Worm (Caenorhabditis elegans) whole organism, young adult: ENCODE data around the gene unc-70.

Experiments
- B0019.2 ChIP-seq: fragments of 200-800 bp; sonication (Bioruptor generic); conservative IDR thresholded peaks from 2 replicates; pipeline ENCODE4 v1.3.6; 2022; ENCODE audit warnings: missing genetic modification reagents, missing genetic modification characterization, missing compliant biosample characterization
- B0336.3 ChIP-seq: fragments of 200-800 bp; sonication (Bioruptor generic); IDR thresholded peaks from 2 replicates; pipeline ENCODE4 v1.3.6; 2022; ENCODE audit warnings: missing genetic modification characterization, missing compliant biosample characterization
- D2030.7 ChIP-seq: fragments of 200-800 bp; sonication (Bioruptor generic); IDR thresholded peaks from 2 replicates; pipeline ENCODE4 v1.3.6; 2022; ENCODE audit warnings: missing genetic modification reagents, missing genetic modification characterization, missing compliant biosample characterization
- F22D6.2 ChIP-seq: sonication (generic microtip); optimal IDR thresholded peaks from 2 replicates; lab custom pipeline; 2016; ENCODE audit warnings: mild to moderate bottlenecking, missing genetic modification characterization, missing compliant biosample characterization
- F33H1.4 ChIP-seq: fragments of 200-800 bp; sonication (Bioruptor generic); IDR thresholded peaks from 2 replicates; pipeline ENCODE4 v1.3.6; 2022; ENCODE audit warnings: missing genetic modification reagents, missing genetic modification characterization, missing compliant biosample characterization
- F49E8.2 ChIP-seq: sonication (generic microtip); optimal IDR thresholded peaks from 3 replicates; lab custom pipeline; 2017; ENCODE audit warnings: missing genetic modification characterization, mild to moderate bottlenecking, missing compliant biosample characterization, antibody characterized with exemption, moderate library complexity; ENCODE audit not compliant: insufficient read depth
- F52B5.7 ChIP-seq: sonication (generic microtip); optimal IDR thresholded peaks from 2 replicates; lab custom pipeline; 2016; ENCODE audit warnings: mild to moderate bottlenecking, missing genetic modification characterization, missing compliant biosample characterization
- F57C9.4 ChIP-seq: sonication (generic microtip); optimal IDR thresholded peaks from 2 replicates; lab custom pipeline; 2017; ENCODE audit warnings: mild to moderate bottlenecking, missing genetic modification characterization, missing compliant biosample characterization
- T26A5.8 ChIP-seq: sonication (generic microtip); optimal IDR thresholded peaks from 2 replicates; lab custom pipeline; 2016; ENCODE audit warnings: missing genetic modification characterization, missing compliant biosample characterization
- Y56A3A.18 ChIP-seq: fragments of 200-800 bp; sonication (Bioruptor generic); IDR thresholded peaks from 2 replicates; pipeline ENCODE4 v1.3.6; 2022; ENCODE audit warnings: missing genetic modification reagents, missing genetic modification characterization, missing compliant biosample characterization
- Y79H2A.3 ChIP-seq: fragments of 200-800 bp; sonication (Bioruptor generic); conservative IDR thresholded peaks from 2 replicates; pipeline ENCODE4 v1.3.6; 2022; ENCODE audit warnings: missing genetic modification reagents, missing genetic modification characterization, missing compliant biosample characterization
- aptf-3 ChIP-seq: fragments of 200-800 bp; sonication (Bioruptor generic); IDR thresholded peaks from 2 replicates; pipeline ENCODE4 v1.3.6; 2022; ENCODE audit warnings: missing genetic modification characterization, missing compliant biosample characterization
- ccch-3 ChIP-seq: fragments of 200-800 bp; sonication (Bioruptor generic); optimal IDR thresholded peaks from 2 replicates; lab custom pipeline; 2018; ENCODE audit warnings: mild to moderate bottlenecking, missing genetic modification characterization, missing compliant biosample characterization
- ceh-40 ChIP-seq: fragments of 200-800 bp; sonication (Bioruptor generic); IDR thresholded peaks from 2 replicates; pipeline ENCODE4 v1.3.6; 2022; ENCODE audit warnings: missing genetic modification characterization, missing compliant biosample characterization
- ceh-58 ChIP-seq: fragments of 200-800 bp; sonication (Bioruptor generic); IDR thresholded peaks from 2 replicates; pipeline ENCODE4 v1.3.6; 2022; ENCODE audit warnings: missing genetic modification characterization, missing compliant biosample characterization
- ceh-91 ChIP-seq: fragments of 200-800 bp; sonication (Bioruptor generic); IDR thresholded peaks from 2 replicates; pipeline ENCODE4 v1.3.6; 2022; ENCODE audit warnings: missing genetic modification reagents, missing genetic modification characterization, missing compliant biosample characterization
- dpff-1 ChIP-seq: sonication (generic microtip); optimal IDR thresholded peaks from 2 replicates; lab custom pipeline; 2017; ENCODE audit warnings: mild to moderate bottlenecking, missing genetic modification characterization, missing compliant biosample characterization
- dpl-1 ChIP-seq: fragments of 150-350 bp; optimal IDR thresholded peaks from 2 replicates; lab custom pipeline; 2014; ENCODE audit warnings: missing biosample characterization, missing genetic modification reagents, missing genetic modification characterization
- efl-1 ChIP-seq: fragments of 150-350 bp; optimal IDR thresholded peaks from 2 replicates; lab custom pipeline; 2014; ENCODE audit warnings: missing biosample characterization, missing genetic modification reagents, missing genetic modification characterization
- ets-4 ChIP-seq: fragments of 200-800 bp; sonication (Bioruptor generic); optimal IDR thresholded peaks from 2 replicates; lab custom pipeline; 2018; ENCODE audit warnings: mild to moderate bottlenecking, missing genetic modification characterization, missing compliant biosample characterization
- him-1 ChIP-seq: sonication (generic microtip); optimal IDR thresholded peaks from 2 replicates; lab custom pipeline; 2016; ENCODE audit warnings: missing genotype, missing genetic modification reagents, missing genetic modification characterization, missing compliant biosample characterization
- hmg-20 ChIP-seq: fragments of 200-800 bp; sonication (Bioruptor generic); IDR thresholded peaks from 2 replicates; pipeline ENCODE4 v1.3.6; 2022; ENCODE audit warnings: missing genetic modification reagents, missing genetic modification characterization, missing compliant biosample characterization
- let-607 ChIP-seq, 2 experiments: fragments of 200-800 bp in 1 of 2; sonication (Bioruptor generic) in 1 of 2; sonication (generic microtip) in 1 of 2; optimal IDR thresholded peaks; 2 replicates each; lab custom pipeline; 2016 to 2018; ENCODE audit warnings: mild to moderate bottlenecking in 2 of 2, missing compliant biosample characterization in 2 of 2, missing genetic modification characterization in 2 of 2, moderate library complexity in 2 of 2, missing genotype in 1 of 2
- lin-54 ChIP-seq: fragments of 200-800 bp; sonication (Bioruptor generic); optimal IDR thresholded peaks from 2 replicates; lab custom pipeline; 2018; ENCODE audit warnings: mild to moderate bottlenecking, missing genetic modification characterization, missing compliant biosample characterization
- lir-1 ChIP-seq: fragments of 200-800 bp; sonication (Bioruptor generic); conservative IDR thresholded peaks from 2 replicates; pipeline ENCODE4 v1.3.6; 2022; ENCODE audit warnings: missing genetic modification reagents, missing genetic modification characterization, missing compliant biosample characterization
- lsy-27 ChIP-seq: sonication (generic microtip); optimal IDR thresholded peaks from 2 replicates; lab custom pipeline; 2017; ENCODE audit warnings: missing genetic modification characterization, mild to moderate bottlenecking, missing compliant biosample characterization, antibody characterized with exemption, missing genotype, borderline replicate concordance; ENCODE audit not compliant: insufficient read depth
- madf-6 ChIP-seq: fragments of 200-800 bp; sonication (Bioruptor generic); IDR thresholded peaks from 2 replicates; pipeline ENCODE4 v1.3.6; 2022; ENCODE audit warnings: missing genetic modification reagents, missing genetic modification characterization, missing compliant biosample characterization
- mxl-1 ChIP-seq: sonication (generic microtip); optimal IDR thresholded peaks from 2 replicates; lab custom pipeline; 2016; ENCODE audit warnings: missing genetic modification characterization, missing compliant biosample characterization
- nhr-179 ChIP-seq: sonication (generic microtip); optimal IDR thresholded peaks from 2 replicates; lab custom pipeline; 2016; ENCODE audit warnings: mild to moderate bottlenecking, missing genetic modification characterization, missing compliant biosample characterization
- nhr-27 ChIP-seq: fragments of 200-800 bp; sonication (Bioruptor generic); optimal IDR thresholded peaks from 2 replicates; lab custom pipeline; 2018; ENCODE audit warnings: mild to moderate bottlenecking, missing genetic modification characterization, moderate library complexity, missing compliant biosample characterization
- rec-8 ChIP-seq, 2 experiments: sonication (generic microtip); optimal IDR thresholded peaks; 2 replicates each; lab custom pipeline; 2016; ENCODE audit warnings: mild to moderate bottlenecking in 2 of 2, missing genetic modification characterization in 2 of 2, missing genetic modification reagents in 2 of 2, missing genotype in 2 of 2, missing biosample characterization in 1 of 2, missing compliant biosample characterization in 1 of 2, moderate library complexity in 1 of 2
- sdz-38 ChIP-seq: sonication (generic microtip); optimal IDR thresholded peaks from 2 replicates; lab custom pipeline; 2016; ENCODE audit warnings: missing genotype, missing genetic modification characterization, missing compliant biosample characterization
- snpc-1.1 ChIP-seq: sonication (generic microtip); optimal IDR thresholded peaks from 2 replicates; lab custom pipeline; 2017; ENCODE audit warnings: missing genetic modification characterization, mild to moderate bottlenecking, missing compliant biosample characterization, antibody characterized with exemption, moderate library complexity, missing genotype, missing genetic modification reagents; ENCODE audit not compliant: insufficient read depth
- unc-62 ChIP-seq: fragments of 150-350 bp; optimal IDR thresholded peaks from 2 replicates; lab custom pipeline; 2014; ENCODE audit warnings: missing biosample characterization, missing genetic modification reagents, missing genetic modification characterization
- xnd-1 ChIP-seq: sonication (generic microtip); optimal IDR thresholded peaks from 2 replicates; lab custom pipeline; 2016; ENCODE audit warnings: missing genotype, missing genetic modification reagents, missing genetic modification characterization, missing compliant biosample characterization
- ztf-6 ChIP-seq: fragments of 200-800 bp; sonication (Bioruptor generic); IDR thresholded peaks from 2 replicates; pipeline ENCODE4 v1.3.6; 2022; ENCODE audit warnings: missing genetic modification reagents, missing genetic modification characterization, missing compliant biosample characterization

Gene unc-70

ce11 chrV:6919251-6919650 lies 38.1 kb downstream of the unc-70 start:
- TF ChIP-seq D2030.7 (GFP tag; lab: Robert Waterston, UW) (no peak), ceh-40 (GFP tag; lab: Robert Waterston, UW) (no peak), F57C9.4 (no peak), B0336.3 (GFP tag; lab: Robert Waterston, UW) (no peak), efl-1 (GFP tag; lab: Kevin White, UChicago) (no peak), dpff-1 (tag; lab: Kevin White, UChicago) (no peak), Y56A3A.18 (GFP tag; lab: Robert Waterston, UW) (no peak), Y79H2A.3 (GFP tag; lab: Robert Waterston, UW) (no peak), xnd-1 (tag; lab: Kevin White, UChicago) (no peak), unc-62 (GFP tag; lab: Kevin White, UChicago) (no peak)

- TF ChIP-seq lir-1 (no peak), lin-54 (no peak), dpl-1 (GFP tag; lab: Kevin White, UChicago) (no peak), F22D6.2 (no peak), sdz-38 (tag; lab: Kevin White, UChicago) (no peak), hmg-20 (GFP tag; lab: Robert Waterston, UW) (no peak), rec-8 (tag; optimal IDR thresholded peaks at IDR 0.05; lab: Kevin White, UChicago) (no peak), let-607 (tag; optimal IDR thresholded peaks at IDR 0.05; lab: Kevin White, UChicago) (no peak), F33H1.4 (GFP tag; lab: Robert Waterston, UW) (no peak), madf-6 (GFP tag; lab: Robert Waterston, UW) (no peak), nhr-179 (tag; lab: Kevin White, UChicago) (no peak), snpc-1.1 (no peak), B0019.2 (no peak), him-1 (tag; lab: Kevin White, UChicago) (no peak), xnd-1 (tag; lab: Kevin White, UChicago) (no peak), nhr-27 (no peak), T26A5.8 (tag; lab: Kevin White, UChicago) (no peak), dpff-1 (tag; lab: Kevin White, UChicago) (no peak), lsy-27 (tag; lab: Kevin White, UChicago) (no peak), mxl-1 (tag; lab: Kevin White, UChicago) (no peak)
Measured at ce11 chrV:6926633-6927032, 45.5 kb downstream of the unc-70 start.

- TF ChIP-seq Y79H2A.3 (GFP tag; lab: Robert Waterston, UW) (no peak), aptf-3 (GFP tag; lab: Robert Waterston, UW) (no peak), ceh-58 (GFP tag; lab: Robert Waterston, UW) (no peak), F52B5.7 (no peak), ets-4 (GFP tag; lab: Kevin White, UChicago) (no peak), F49E8.2 (tag; lab: Kevin White, UChicago) (no peak), ceh-91 (GFP tag; lab: Robert Waterston, UW) (no peak), efl-1 (GFP tag; lab: Kevin White, UChicago) (no peak), dpl-1 (GFP tag; lab: Kevin White, UChicago) (no peak), ztf-6 (GFP tag; lab: Robert Waterston, UW) (no peak), ccch-3 (GFP tag; lab: Kevin White, UChicago) (no peak)
Measured at ce11 chrV:6928938-6929337, 47.8 kb downstream of the unc-70 start, which contains the start of gene unc-68. Gene unc-68, minus strand, starts transcription at chrV:6929038.
